Worm (Caenorhabditis elegans): ENCODE data around the gene chil-26.

- TF ChIP-seq ccch-3 (GFP tag; optimal IDR thresholded peaks at IDR 0.05): no peak
- TF ChIP-seq xnd-1 (tag; optimal IDR thresholded peaks at IDR 0.05): no peak
- TF ChIP-seq Y53G8AR.9 (GFP tag; conservative IDR thresholded peaks at IDR 0.05): no peak
- TF ChIP-seq T26A5.8 (tag; optimal IDR thresholded peaks at IDR 0.05): no peak
- no peak for TF ChIP-seq zim-3 (tag; optimal IDR thresholded peaks at IDR 0.05)
- TF ChIP-seq let-526 (GFP tag; IDR thresholded peaks at IDR 0.05): no peak
- no peak for TF ChIP-seq sea-2 (GFP tag; IDR thresholded peaks at IDR 0.05)
- no peak for TF ChIP-seq ceh-91 (GFP tag; IDR thresholded peaks at IDR 0.05)
- no peak for TF ChIP-seq unc-62 (GFP tag; optimal IDR thresholded peaks at IDR 0.05)
Measured at ce11 chrII:9426076-9426475, 48.8 kb upstream of the chil-26 start, which contains the start of gene M176.10.
